Fruit fly (Drosophila melanogaster): Measurements from ENCODE around the gene Atg18a.

Gene Atg18a

DNA sequence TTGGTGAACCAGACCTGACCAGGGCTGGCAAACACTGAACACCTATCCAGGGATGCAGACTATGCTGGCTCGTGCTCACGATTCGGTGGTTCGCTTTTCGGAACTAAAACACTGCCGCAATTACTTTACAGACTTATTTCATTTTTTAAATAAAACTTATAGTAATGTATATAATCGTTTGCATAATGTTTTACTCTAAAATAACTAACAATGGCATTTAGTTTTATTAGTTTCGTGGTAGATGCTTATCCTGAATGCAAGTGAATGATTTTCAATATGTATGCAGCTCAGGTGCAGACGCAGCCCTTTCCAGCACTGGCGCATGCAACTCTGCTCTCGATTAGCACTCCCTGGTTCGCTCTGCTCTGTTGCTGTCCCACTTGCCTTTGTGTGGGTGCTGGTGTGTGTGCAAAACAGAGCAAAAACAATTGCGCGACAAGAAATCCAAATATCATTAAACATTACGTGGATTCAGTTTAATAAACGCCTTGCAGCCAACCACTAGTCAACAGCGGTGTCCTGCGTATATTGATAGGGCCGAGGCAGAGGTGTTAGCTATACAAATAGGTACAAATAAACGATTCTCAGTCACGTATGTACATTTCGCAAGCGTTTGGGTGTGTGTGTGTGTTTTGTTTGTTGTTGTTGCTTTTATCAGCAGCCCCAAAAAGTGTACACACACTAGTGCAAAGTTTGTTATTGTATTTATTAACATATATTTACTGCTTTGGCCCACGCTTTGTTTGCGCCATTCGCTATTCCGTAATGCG lies at the start of gene Atg18a, which contains the start of gene ERR (continued):
- peak; percentile 62; the same call in 1 of the 2 replicates for TF ChIP-seq unc-4 (GFP tag; IDR thresholded peaks at IDR 0.05; ENCODE audit: partially characterized antibody)
- TF ChIP-seq CG18011 (GFP tag; optimal IDR thresholded peaks at IDR 0.05) = peak; percentile 70
- TF ChIP-seq CG16779 (GFP tag; IDR thresholded peaks at IDR 0.05) = peak; percentile 76; the same call in 1 of the 2 replicates
- peak; percentile 82 for TF ChIP-seq CG4730 (GFP tag; IDR thresholded peaks at IDR 0.05)
- peak; percentile 86 for TF ChIP-seq Dbx (GFP tag; IDR thresholded peaks at IDR 0.05)
- peak; percentile 76 for TF ChIP-seq CG9609 (GFP tag; optimal IDR thresholded peaks at IDR 0.05)
- peak; percentile 89 for TF ChIP-seq Hmr (GFP tag; optimal IDR thresholded peaks at IDR 0.05)
- peak; percentile 9 for TF ChIP-seq TFAM (GFP tag; optimal IDR thresholded peaks at IDR 0.05)
- peak; percentile 77 for TF ChIP-seq fd96Cb (tag; optimal IDR thresholded peaks at IDR 0.05)
- peak; percentile 98 for TF ChIP-seq Sin3A (optimal IDR thresholded peaks at IDR 0.05)
- TF ChIP-seq CG2199 (GFP tag; IDR thresholded peaks at IDR 0.05) = peak; percentile 51; the same call in 1 of the 3 replicates
- TF ChIP-seq Lim3 (GFP tag; IDR thresholded peaks at IDR 0.05) = peak; percentile 45; the same call in 1 of the 2 replicates
- peak; percentile 85 for TF ChIP-seq Antp (GFP tag; optimal IDR thresholded peaks at IDR 0.05)
- peak; percentile 60; the same call in 2 of the 3 replicates for TF ChIP-seq vnd (GFP tag; IDR thresholded peaks at IDR 0.05; ENCODE audit: partially characterized antibody)
- TF ChIP-seq Fer3 (tag; optimal IDR thresholded peaks at IDR 0.05) = peak; percentile 82
- peak; percentile 17 for TF ChIP-seq Hmx (GFP tag; optimal IDR thresholded peaks at IDR 0.05)
- TF ChIP-seq kni (GFP tag; optimal IDR thresholded peaks at IDR 0.05) = peak; percentile 90
- no peak for TF ChIP-seq fd64A (GFP tag; optimal IDR thresholded peaks at IDR 0.05)
- TF ChIP-seq gcm (GFP tag; optimal IDR thresholded peaks at IDR 0.05) = peak; percentile 49
- TF ChIP-seq sqz (GFP tag; optimal IDR thresholded peaks at IDR 0.05) = no peak
- TF ChIP-seq pita (GFP tag; optimal IDR thresholded peaks at IDR 0.05) = no peak
- TF ChIP-seq Sox102F (GFP tag; optimal IDR thresholded peaks at IDR 0.05) = no peak
- peak; percentile 77; the same call in 1 of the 2 replicates for TF ChIP-seq Doc2 (GFP tag; IDR thresholded peaks at IDR 0.05)
- peak; percentile 93 for TF ChIP-seq sob (GFP tag; IDR thresholded peaks at IDR 0.05)
- peak; percentile 89 for TF ChIP-seq CG1602 (GFP tag; optimal IDR thresholded peaks at IDR 0.05)
- TF ChIP-seq exex (tag; optimal IDR thresholded peaks at IDR 0.05) = peak; percentile 50
- peak; percentile 23 for TF ChIP-seq CG1832 (GFP tag; optimal IDR thresholded peaks at IDR 0.05)
- no peak for TF ChIP-seq mirr (GFP tag; optimal IDR thresholded peaks at IDR 0.05)
- peak; percentile 83 for TF ChIP-seq lab (GFP tag; optimal IDR thresholded peaks at IDR 0.05)
- peak; percentile 88 for TF ChIP-seq HLH54F (GFP tag; optimal IDR thresholded peaks at IDR 0.05)
- peak; percentile 68 for TF ChIP-seq Fer1 (GFP tag; optimal IDR thresholded peaks at IDR 0.05)
- peak; percentile 35 for TF ChIP-seq CG6683 (GFP tag; optimal IDR thresholded peaks at IDR 0.05)
- TF ChIP-seq Fer2 (tag; optimal IDR thresholded peaks at IDR 0.05) = peak; percentile 82
- TF ChIP-seq Sox100B (GFP tag; optimal IDR thresholded peaks at IDR 0.05) = no peak
- peak; percentile 76; the same call in 1 of the 2 replicates for TF ChIP-seq CG32767 (GFP tag; IDR thresholded peaks at IDR 0.05)
- TF ChIP-seq ci (GFP tag; IDR thresholded peaks at IDR 0.05) = peak; percentile 82
- peak; percentile 76; the same call in 2 of the 3 replicates for TF ChIP-seq CG6175 (GFP tag; IDR thresholded peaks at IDR 0.05)
- TF ChIP-seq CG43689 (GFP tag; IDR thresholded peaks at IDR 0.05) = peak; percentile 58
- TF ChIP-seq sd (tag; optimal IDR thresholded peaks at IDR 0.05) = no peak
- TF ChIP-seq danr (GFP tag; IDR thresholded peaks at IDR 0.05) = peak; percentile 79; the same call in 1 of the 2 replicates
- TF ChIP-seq Pdp1 (GFP tag; optimal IDR thresholded peaks at IDR 0.05) = peak; percentile 61 to 89
- peak; percentile 87 for TF ChIP-seq HmgZ (tag; optimal IDR thresholded peaks at IDR 0.05)
- peak; percentile 57 for TF ChIP-seq CG34376 (GFP tag; optimal IDR thresholded peaks at IDR 0.05)
- no peak for TF ChIP-seq abd-A (tag; optimal IDR thresholded peaks at IDR 0.05)
- TF ChIP-seq schlank (tag; optimal IDR thresholded peaks at IDR 0.05) = no peak
- TF ChIP-seq Hsf (GFP tag; optimal IDR thresholded peaks at IDR 0.05) = peak; percentile 91
- TF ChIP-seq Eip74EF (GFP tag; optimal IDR thresholded peaks at IDR 0.05) = no peak
- TF ChIP-seq CG2712 (tag; optimal IDR thresholded peaks at IDR 0.05) = peak; percentile 89

Measured in whole organism, embryonic.